Fruit fly (Drosophila melanogaster): ENCODE data around the gene Ugt37A3.

Gene Ugt37A3

DNA sequence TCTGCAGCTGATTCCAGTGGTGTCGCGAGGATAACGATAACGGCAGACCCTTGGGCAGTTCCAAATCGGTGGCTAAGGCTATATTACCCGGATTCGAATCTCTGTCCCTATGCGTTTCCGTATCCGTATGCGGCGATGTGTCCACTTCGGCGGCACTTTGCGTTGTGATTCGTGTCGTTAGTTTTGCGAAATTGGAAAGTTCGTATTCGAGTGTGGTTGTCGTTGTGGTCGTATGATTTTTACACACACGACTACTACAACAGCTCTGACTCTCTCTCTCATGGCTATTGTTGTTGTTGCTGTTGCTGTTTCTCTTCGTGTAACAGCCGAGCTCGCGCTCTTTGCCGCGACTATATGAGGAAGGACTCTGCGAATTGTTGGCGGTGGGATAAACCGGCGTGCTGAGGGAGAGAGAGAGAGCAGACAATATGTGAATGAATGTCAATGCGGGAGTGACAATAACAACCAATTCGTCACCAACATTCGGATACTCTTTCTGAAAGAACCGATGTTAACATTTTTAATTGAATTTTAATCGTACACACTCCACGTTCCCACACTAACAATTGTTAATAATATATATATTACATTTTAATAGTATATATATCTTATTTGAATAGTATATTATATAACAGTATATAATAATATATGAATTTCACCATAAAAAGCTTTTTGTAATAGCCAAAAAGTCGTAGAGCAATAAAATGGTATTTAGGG, 23.7 kb downstream of the Ugt37A3 start:
- TF ChIP-seq psq (GFP tag; optimal IDR thresholded peaks at IDR 0.05) (peak; percentile 62), sv (GFP tag; optimal IDR thresholded peaks at IDR 0.05) (no peak), CrebA (GFP tag; optimal IDR thresholded peaks at IDR 0.05; ENCODE audit: borderline replicate concordance) (peak; percentile 63), pan (optimal IDR thresholded peaks at IDR 0.05) (no peak), Rel (GFP tag; optimal IDR thresholded peaks at IDR 0.05) (no peak), Rel (tag; optimal IDR thresholded peaks at IDR 0.05) (peak; percentile 57), woc (GFP tag; optimal IDR thresholded peaks at IDR 0.05) (peak; percentile 46), ey (GFP tag; optimal IDR thresholded peaks at IDR 0.05) (no peak), dl (GFP tag; optimal IDR thresholded peaks at IDR 0.05; ENCODE audit: insufficient read depth in 1 of 2, partially characterized antibody in 2 of 2) (peak; percentile 77 to 83), sage (GFP tag; optimal IDR thresholded peaks at IDR 0.05) (peak; percentile 18), HLH106 (tag; optimal IDR thresholded peaks at IDR 0.05) (peak; percentile 59), dsf (GFP tag; optimal IDR thresholded peaks at IDR 0.05; ENCODE audit: borderline replicate concordance) (no peak), Hr78 (GFP tag; optimal IDR thresholded peaks at IDR 0.05) (no peak), rgr (GFP tag; optimal IDR thresholded peaks at IDR 0.05) (peak; percentile 39), Sp1 (GFP tag; optimal IDR thresholded peaks at IDR 0.05) (peak; percentile 52), Dif (GFP tag; optimal IDR thresholded peaks at IDR 0.05; ENCODE audit: partially characterized antibody) (peak; percentile 72), N (GFP tag; optimal IDR thresholded peaks at IDR 0.05) (no peak), Hr83 (GFP tag; optimal IDR thresholded peaks at IDR 0.05; ENCODE audit: poor library complexity, severe bottlenecking) (peak; percentile 71), h (GFP tag; optimal IDR thresholded peaks at IDR 0.05) (peak; percentile 62), fru (GFP tag; optimal IDR thresholded peaks at IDR 0.05) (peak; percentile 36), lola (GFP tag; optimal IDR thresholded peaks at IDR 0.05) (no peak), Vsx2 (GFP tag; optimal IDR thresholded peaks at IDR 0.05; ENCODE audit: partially characterized antibody) (peak; percentile 51), foxo (GFP tag; optimal IDR thresholded peaks at IDR 0.05) (peak in 1 of 2 experiments; percentile 68), Dfd (GFP tag; optimal IDR thresholded peaks at IDR 0.05) (no peak), OdsH (GFP tag; optimal IDR thresholded peaks at IDR 0.05) (peak; percentile 27), dmrt93B (GFP tag; optimal IDR thresholded peaks at IDR 0.05) (peak; percentile 38)

DNA sequence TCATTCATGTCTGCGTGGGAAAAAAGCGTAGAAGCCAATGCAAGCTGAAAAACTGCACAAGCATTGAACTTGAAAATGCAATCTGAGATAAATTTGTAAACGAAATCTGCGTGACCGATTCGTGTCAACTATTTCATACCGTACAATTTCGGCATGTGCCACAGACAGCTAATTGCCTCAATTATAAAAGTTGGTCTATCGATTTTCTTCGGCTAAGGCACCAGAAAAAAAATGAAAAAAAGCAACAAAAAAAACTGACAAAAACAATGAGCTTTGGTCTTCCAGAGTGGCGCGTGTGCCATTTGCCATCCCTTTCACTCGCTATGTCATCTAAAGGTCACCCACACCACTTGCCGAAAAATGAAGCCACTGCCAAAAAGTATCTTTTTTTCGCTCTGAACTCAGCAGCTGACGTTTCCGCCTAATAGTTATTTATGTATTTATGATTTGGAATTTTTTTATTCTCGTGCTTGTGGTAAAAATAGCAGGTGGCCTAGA, 24.9 kb downstream of the Ugt37A3 start:
- TF ChIP-seq Dfd (GFP tag; optimal IDR thresholded peaks at IDR 0.05), result no peak
- no peak for TF ChIP-seq ey (GFP tag; optimal IDR thresholded peaks at IDR 0.05)
- TF ChIP-seq woc (GFP tag; optimal IDR thresholded peaks at IDR 0.05), result no peak
- TF ChIP-seq h (GFP tag; optimal IDR thresholded peaks at IDR 0.05), result no peak
- TF ChIP-seq dl (GFP tag; optimal IDR thresholded peaks at IDR 0.05; ENCODE audit: insufficient read depth in 1 of 2, partially characterized antibody in 2 of 2), result no peak
- no peak for TF ChIP-seq Abd-B (GFP tag; optimal IDR thresholded peaks at IDR 0.05)
- TF ChIP-seq CG32264 (GFP tag; optimal IDR thresholded peaks at IDR 0.05), result no peak
- no peak for TF ChIP-seq brk (GFP tag; optimal IDR thresholded peaks at IDR 0.05)
- no peak for TF ChIP-seq Sp1 (GFP tag; optimal IDR thresholded peaks at IDR 0.05)
- no peak for TF ChIP-seq GATAd (GFP tag; optimal IDR thresholded peaks at IDR 0.05)
- TF ChIP-seq Dif (GFP tag; optimal IDR thresholded peaks at IDR 0.05; ENCODE audit: partially characterized antibody), result no peak
- no peak for TF ChIP-seq Vsx2 (GFP tag; optimal IDR thresholded peaks at IDR 0.05; ENCODE audit: partially characterized antibody)
- TF ChIP-seq sv (GFP tag; optimal IDR thresholded peaks at IDR 0.05), result no peak
- TF ChIP-seq pan (optimal IDR thresholded peaks at IDR 0.05), result no peak
- TF ChIP-seq Hr83 (GFP tag; optimal IDR thresholded peaks at IDR 0.05; ENCODE audit: poor library complexity, severe bottlenecking), result no peak
- no peak for TF ChIP-seq Hnf4 (GFP tag; optimal IDR thresholded peaks at IDR 0.05)

DNA sequence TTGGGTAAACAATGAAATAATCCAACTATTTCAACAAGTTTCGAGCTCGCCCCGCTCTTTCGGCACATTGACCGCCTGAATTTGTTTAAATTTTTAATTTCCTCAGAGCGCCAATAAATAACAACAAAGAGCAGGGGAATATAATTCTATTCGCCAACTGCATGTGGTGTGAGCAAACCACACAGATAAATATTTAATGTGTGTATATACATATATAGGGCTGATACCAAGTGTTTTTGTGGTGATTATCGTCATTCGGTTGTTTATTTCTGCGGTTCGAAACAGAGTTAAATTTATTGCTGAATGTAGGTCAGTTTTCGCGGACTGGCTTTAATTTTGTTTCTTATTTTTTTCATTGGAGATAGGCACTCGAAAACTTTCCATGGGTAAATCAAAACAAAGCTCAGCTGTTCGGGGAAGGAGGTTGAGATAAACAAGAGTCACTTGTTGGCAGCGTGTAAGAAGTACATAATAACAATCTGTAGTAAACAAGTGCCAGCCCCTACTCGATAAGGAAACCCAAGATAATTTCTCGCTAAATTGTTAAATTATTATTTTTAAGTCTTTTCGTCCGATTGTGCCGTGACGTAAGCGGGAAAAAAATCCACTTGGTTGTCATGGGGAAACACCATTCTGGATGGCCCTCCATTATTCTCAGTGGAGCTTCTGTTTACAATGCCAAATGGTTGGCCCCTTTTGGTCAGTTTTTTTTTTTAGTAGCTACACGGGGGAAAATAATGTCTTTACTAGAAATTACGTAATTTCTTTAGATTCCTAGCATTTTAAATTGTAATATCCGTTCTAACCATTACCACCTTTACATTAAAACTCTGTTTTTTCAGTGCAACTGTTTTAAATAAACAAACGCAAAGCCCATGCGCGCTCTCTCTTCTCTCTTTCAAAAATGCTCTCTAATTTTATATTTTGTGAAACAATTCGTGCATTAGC, 25.6 kb downstream of the Ugt37A3 start:
- TF ChIP-seq usp (GFP tag; optimal IDR thresholded peaks at IDR 0.05) (no peak), Hnf4 (GFP tag; optimal IDR thresholded peaks at IDR 0.05) (no peak), foxo (GFP tag; optimal IDR thresholded peaks at IDR 0.05) (peak in 1 of 2 experiments; percentile 65), tai (GFP tag; optimal IDR thresholded peaks at IDR 0.05) (no peak), lola (GFP tag; optimal IDR thresholded peaks at IDR 0.05) (no peak), Abd-B (GFP tag; optimal IDR thresholded peaks at IDR 0.05) (no peak), Jra (GFP tag; optimal IDR thresholded peaks at IDR 0.05) (no peak), psq (GFP tag; optimal IDR thresholded peaks at IDR 0.05) (no peak), Hr83 (GFP tag; optimal IDR thresholded peaks at IDR 0.05; ENCODE audit: poor library complexity, severe bottlenecking) (no peak), Hr78 (GFP tag; optimal IDR thresholded peaks at IDR 0.05) (no peak), HLH106 (tag; optimal IDR thresholded peaks at IDR 0.05) (no peak), Myc (optimal IDR thresholded peaks at IDR 0.05) (no peak), dl (GFP tag; optimal IDR thresholded peaks at IDR 0.05; ENCODE audit: insufficient read depth in 1 of 2, partially characterized antibody in 2 of 2) (no peak), CrebA (GFP tag; optimal IDR thresholded peaks at IDR 0.05; ENCODE audit: borderline replicate concordance) (no peak), sage (GFP tag; optimal IDR thresholded peaks at IDR 0.05) (no peak), fru (GFP tag; optimal IDR thresholded peaks at IDR 0.05) (peak; percentile 61), Dif (GFP tag; optimal IDR thresholded peaks at IDR 0.05; ENCODE audit: partially characterized antibody) (no peak), pan (optimal IDR thresholded peaks at IDR 0.05) (no peak), brk (GFP tag; optimal IDR thresholded peaks at IDR 0.05) (no peak), OdsH (GFP tag; optimal IDR thresholded peaks at IDR 0.05) (peak; percentile 59), woc (GFP tag; optimal IDR thresholded peaks at IDR 0.05) (peak; percentile 11), N (GFP tag; optimal IDR thresholded peaks at IDR 0.05) (no peak), sv (GFP tag; optimal IDR thresholded peaks at IDR 0.05) (no peak), Sp1 (GFP tag; optimal IDR thresholded peaks at IDR 0.05) (peak; percentile 26), Dfd (GFP tag; optimal IDR thresholded peaks at IDR 0.05) (no peak), dmrt93B (GFP tag; optimal IDR thresholded peaks at IDR 0.05) (no peak), CG9705 (GFP tag; optimal IDR thresholded peaks at IDR 0.05) (no peak), br (GFP tag; optimal IDR thresholded peaks at IDR 0.05) (peak; percentile 28), Mio (GFP tag; optimal IDR thresholded peaks at IDR 0.05) (no peak)

All from whole organism, wandering third instar larva.